Worm (Caenorhabditis elegans) whole organism, late embryonic: ENCODE measurements around the gene amdh-1.
A peak's percentile ranks its signal among the peaks of the same experiment; 100 is the strongest.

Experiments used
- C08G9.2 ChIP-seq: sonication (generic microtip); optimal IDR thresholded peaks from 2 replicates; lab custom pipeline; 2016; ENCODE audit warnings: mild to moderate bottlenecking, missing genetic modification characterization, moderate library complexity, missing compliant biosample characterization
- K09A11.1 ChIP-seq: sonication (generic microtip); optimal IDR thresholded peaks from 2 replicates; lab custom pipeline; 2017; ENCODE audit warnings: antibody characterized with exemption, mild to moderate bottlenecking, missing genetic modification characterization, missing compliant biosample characterization; ENCODE audit not compliant: insufficient read depth
- Y22D7AL.16 ChIP-seq: sonication (generic microtip); optimal IDR thresholded peaks from 2 replicates; lab custom pipeline; 2016; ENCODE audit warnings: missing genetic modification characterization, missing compliant biosample characterization
- ceh-14 ChIP-seq: sonication (generic microtip); optimal IDR thresholded peaks from 2 replicates; lab custom pipeline; 2016; ENCODE audit warnings: missing genotype, missing genetic modification characterization, missing compliant biosample characterization
- ceh-22 ChIP-seq: sonication (generic microtip); optimal IDR thresholded peaks from 2 replicates; lab custom pipeline; 2017; ENCODE audit warnings: missing biosample characterization, missing genetic modification characterization
- ceh-30 ChIP-seq: fragments of 150-350 bp; optimal IDR thresholded peaks from 2 replicates; lab custom pipeline; 2014; ENCODE audit warnings: missing biosample characterization, missing genetic modification characterization
- ceh-34 ChIP-seq: sonication (generic microtip); optimal IDR thresholded peaks from 2 replicates; lab custom pipeline; 2016; ENCODE audit warnings: mild to moderate bottlenecking, missing genetic modification characterization, missing compliant biosample characterization
- ceh-48 ChIP-seq: sonication (generic microtip); optimal IDR thresholded peaks from 2 replicates; lab custom pipeline; 2016; ENCODE audit warnings: missing genetic modification characterization, inconsistent platforms, missing compliant biosample characterization
- ceh-9 ChIP-seq: sonication (generic microtip); optimal IDR thresholded peaks from 2 replicates; lab custom pipeline; 2016; ENCODE audit warnings: mild to moderate bottlenecking, missing genetic modification characterization, inconsistent platforms, missing compliant biosample characterization
- dmd-4 ChIP-seq: sonication (generic microtip); optimal IDR thresholded peaks from 2 replicates; lab custom pipeline; 2016; ENCODE audit warnings: borderline replicate concordance, missing genetic modification characterization, missing compliant biosample characterization
- elt-2 ChIP-seq: sonication (generic microtip); optimal IDR thresholded peaks from 2 replicates; lab custom pipeline; 2016; ENCODE audit warnings: missing genetic modification reagents, missing genetic modification characterization, missing compliant biosample characterization
- eyg-1 ChIP-seq: sonication (generic microtip); optimal IDR thresholded peaks from 2 replicates; lab custom pipeline; 2016; ENCODE audit warnings: missing genotype, missing genetic modification characterization, missing compliant biosample characterization
- fax-1 ChIP-seq: sonication (generic microtip); optimal IDR thresholded peaks from 2 replicates; lab custom pipeline; 2016; ENCODE audit warnings: missing genotype, missing genetic modification characterization, missing compliant biosample characterization
- fkh-10 ChIP-seq: fragments of 150-350 bp; optimal IDR thresholded peaks from 2 replicates; lab custom pipeline; 2014; ENCODE audit warnings: missing biosample characterization, missing genetic modification reagents, missing genetic modification characterization
- gmeb-2 ChIP-seq: sonication (generic microtip); optimal IDR thresholded peaks from 2 replicates; lab custom pipeline; 2016; ENCODE audit warnings: missing genetic modification characterization, inconsistent platforms, missing compliant biosample characterization
- hlh-13 ChIP-seq: fragments of 200-800 bp; sonication (Bioruptor generic); optimal IDR thresholded peaks from 2 replicates; lab custom pipeline; 2018; ENCODE audit warnings: mild to moderate bottlenecking, missing genetic modification characterization, missing compliant biosample characterization
- hlh-30 ChIP-seq: sonication (generic microtip); optimal IDR thresholded peaks from 2 replicates; lab custom pipeline; 2017; ENCODE audit warnings: antibody characterized with exemption, missing genetic modification characterization, missing compliant biosample characterization; ENCODE audit not compliant: insufficient read depth
- madf-2 ChIP-seq: sonication (generic microtip); optimal IDR thresholded peaks from 2 replicates; lab custom pipeline; 2017; ENCODE audit warnings: missing genetic modification characterization, missing compliant biosample characterization
- nfya-1 ChIP-seq: sonication (generic microtip); optimal IDR thresholded peaks from 2 replicates; lab custom pipeline; 2017; ENCODE audit warnings: missing genetic modification characterization, mild to moderate bottlenecking, missing compliant biosample characterization, antibody characterized with exemption, moderate library complexity
- nhr-11 ChIP-seq: fragments of 150-350 bp; optimal IDR thresholded peaks from 2 replicates; lab custom pipeline; 2014; ENCODE audit warnings: missing biosample characterization, missing genetic modification characterization
- nhr-232 ChIP-seq: sonication (generic microtip); optimal IDR thresholded peaks from 2 replicates; lab custom pipeline; 2016; ENCODE audit warnings: missing genetic modification characterization, missing compliant biosample characterization
- npax-4 ChIP-seq: sonication (generic microtip); optimal IDR thresholded peaks from 2 replicates; lab custom pipeline; 2016; ENCODE audit warnings: missing genetic modification characterization, missing compliant biosample characterization
- pag-3 ChIP-seq: sonication (generic microtip); optimal IDR thresholded peaks from 2 replicates; lab custom pipeline; 2016; ENCODE audit warnings: missing compliant biosample characterization, missing genetic modification characterization, borderline replicate concordance
- pat-9 ChIP-seq: fragments of 200-800 bp; sonication (Bioruptor generic); optimal IDR thresholded peaks from 2 replicates; lab custom pipeline; 2018; ENCODE audit warnings: mild to moderate bottlenecking, missing genetic modification characterization, moderate library complexity, missing compliant biosample characterization
- pha-2 ChIP-seq: sonication (generic microtip); optimal IDR thresholded peaks from 2 replicates; lab custom pipeline; 2017; ENCODE audit warnings: mild to moderate bottlenecking, missing genetic modification characterization, missing compliant biosample characterization
- pha-4 ChIP-seq: fragments of 150-350 bp; optimal IDR thresholded peaks from 2 replicates; lab custom pipeline; 2018; ENCODE audit warnings: missing biosample characterization, missing genetic modification reagents, missing genetic modification characterization
- pqm-1 ChIP-seq: sonication (generic microtip); optimal IDR thresholded peaks from 2 replicates; lab custom pipeline; 2016; ENCODE audit warnings: missing genetic modification characterization, missing compliant biosample characterization
- pros-1 ChIP-seq: fragments of 150-350 bp; optimal IDR thresholded peaks from 2 replicates; lab custom pipeline; 2014; ENCODE audit warnings: missing biosample characterization, missing genetic modification reagents, missing genetic modification characterization
- sdc-2 ChIP-seq: sonication (generic microtip); optimal IDR thresholded peaks from 2 replicates; lab custom pipeline; 2016; ENCODE audit warnings: missing genotype, missing genetic modification characterization, missing compliant biosample characterization
- sox-2 ChIP-seq: fragments of 200-800 bp; sonication (Bioruptor generic); IDR thresholded peaks from 2 replicates; pipeline ENCODE4 v1.3.6; 2022; ENCODE audit warnings: missing genetic modification reagents, missing genetic modification characterization, missing compliant biosample characterization
- syd-9 ChIP-seq: sonication (generic microtip); optimal IDR thresholded peaks from 2 replicates; lab custom pipeline; 2016; ENCODE audit warnings: mild to moderate bottlenecking, missing genetic modification characterization, moderate library complexity, missing compliant biosample characterization
- tbx-2 ChIP-seq: sonication (generic microtip); optimal IDR thresholded peaks from 2 replicates; lab custom pipeline; 2016; ENCODE audit warnings: missing genetic modification characterization, missing compliant biosample characterization
- ttx-3 ChIP-seq: sonication (generic microtip); optimal IDR thresholded peaks from 2 replicates; lab custom pipeline; 2016; ENCODE audit warnings: missing genetic modification reagents, missing genetic modification characterization, missing compliant biosample characterization
- unc-3 ChIP-seq, 2 experiments: fragments of 200-800 bp in 1 of 2; sonication (Bioruptor generic) in 1 of 2; sonication (generic microtip) in 1 of 2; conservative IDR thresholded peaks in 1 of 2; optimal IDR thresholded peaks in 1 of 2; 2 replicates each; pipeline versions ENCODE4 v1.3.6 to Lab custom; 2016 to 2022; ENCODE audit warnings: missing compliant biosample characterization in 2 of 2, missing genetic modification characterization in 2 of 2, missing genetic modification reagents in 1 of 2
- unc-55 ChIP-seq: sonication (generic microtip); optimal IDR thresholded peaks from 2 replicates; lab custom pipeline; 2017; ENCODE audit warnings: missing biosample characterization, missing genetic modification reagents, missing genetic modification characterization
- zip-5 ChIP-seq: sonication (generic microtip); optimal IDR thresholded peaks from 2 replicates; lab custom pipeline; 2016; ENCODE audit warnings: missing genetic modification characterization, missing compliant biosample characterization

The amdh-1 gene

ce11 chrIII:6280070-6280596 lies 28.5 kb downstream of the amdh-1 start, which contains the start of gene hmg-1.2 (continued):
- TF ChIP-seq hlh-30 (tag; lab: Kevin White, UChicago) (peak; percentile 74), ceh-14 (peak; percentile 29)

- TF ChIP-seq elt-2 = no peak
- no peak for TF ChIP-seq nhr-11 (tag; lab: Kevin White, UChicago)
- TF ChIP-seq gmeb-2 (tag; lab: Kevin White, UChicago) = no peak
- no peak for TF ChIP-seq C08G9.2 (tag; lab: Kevin White, UChicago)
- TF ChIP-seq hlh-13 = no peak
- TF ChIP-seq ceh-22 (tag; lab: Kevin White, UChicago) = no peak
- no peak for TF ChIP-seq ceh-34 (tag; lab: Kevin White, UChicago)
- no peak for TF ChIP-seq madf-2 (tag; lab: Kevin White, UChicago)
- TF ChIP-seq sox-2 = no peak
- no peak for TF ChIP-seq ceh-30 (tag; lab: Kevin White, UChicago)
- no peak for TF ChIP-seq ceh-14
- no peak for TF ChIP-seq pros-1 (tag; lab: Kevin White, UChicago)
- TF ChIP-seq pha-2 (tag; lab: Kevin White, UChicago) = no peak
- TF ChIP-seq nhr-232 (tag; lab: Kevin White, UChicago) = no peak
- no peak for TF ChIP-seq syd-9 (tag; lab: Kevin White, UChicago)
- no peak for TF ChIP-seq pqm-1 (tag; lab: Kevin White, UChicago)
These were observed 31.4 kb downstream of the amdh-1 start for ce11 chrIII:6283024-6283423.

- TF ChIP-seq Y22D7AL.16 (tag; lab: Kevin White, UChicago) (no peak), unc-3 (GFP tag; conservative IDR thresholded peaks at IDR 0.05; lab: Robert Waterston, UW) (no peak), unc-3 (tag; optimal IDR thresholded peaks at IDR 0.05; lab: Kevin White, UChicago) (no peak), sdc-2 (tag; lab: Kevin White, UChicago) (no peak), ceh-30 (tag; lab: Kevin White, UChicago) (no peak), pag-3 (tag; lab: Kevin White, UChicago) (no peak), zip-5 (tag; lab: Kevin White, UChicago) (no peak), fkh-10 (GFP tag; lab: Kevin White, UChicago) (no peak), hlh-13 (no peak), dmd-4 (tag; lab: Kevin White, UChicago) (no peak), pat-9 (tag; lab: Kevin White, UChicago) (no peak), madf-2 (tag; lab: Kevin White, UChicago) (no peak), ceh-22 (tag; lab: Kevin White, UChicago) (no peak), nfya-1 (tag; lab: Kevin White, UChicago) (no peak), tbx-2 (tag; lab: Kevin White, UChicago) (no peak), npax-4 (tag; lab: Kevin White, UChicago) (no peak)
These were observed 34.3 kb downstream of the amdh-1 start, which contains the start of gene gadr-3 for ce11 chrIII:6285890-6286289. gadr-3 (minus strand) TSS chrIII:6285990.

ce11 chrIII:6287195-6287594 lies 35.6 kb downstream of the amdh-1 start, which contains the start of gene F47D12.6:
F47D12.6 (minus strand) TSS chrIII:6287295.
- TF ChIP-seq ceh-48 (tag; lab: Kevin White, UChicago) (no peak), fax-1 (tag; lab: Kevin White, UChicago) (no peak), ttx-3 (tag; lab: Kevin White, UChicago) (no peak), pha-4 (tag; lab: Kevin White, UChicago) (no peak), K09A11.1 (tag; lab: Kevin White, UChicago) (no peak), eyg-1 (tag; lab: Kevin White, UChicago) (no peak), gmeb-2 (tag; lab: Kevin White, UChicago) (no peak), pat-9 (tag; lab: Kevin White, UChicago) (no peak), hlh-13 (no peak), nhr-232 (tag; lab: Kevin White, UChicago) (no peak), unc-55 (GFP tag; lab: Kevin White, UChicago) (no peak), ceh-34 (tag; lab: Kevin White, UChicago) (no peak), madf-2 (tag; lab: Kevin White, UChicago) (no peak), ceh-14 (no peak), dmd-4 (tag; lab: Kevin White, UChicago) (no peak), ceh-9 (tag; lab: Kevin White, UChicago) (no peak), ceh-22 (tag; lab: Kevin White, UChicago) (no peak)
